Worm (Caenorhabditis elegans): ENCODE measurements around the gene sri-71.

DNA sequence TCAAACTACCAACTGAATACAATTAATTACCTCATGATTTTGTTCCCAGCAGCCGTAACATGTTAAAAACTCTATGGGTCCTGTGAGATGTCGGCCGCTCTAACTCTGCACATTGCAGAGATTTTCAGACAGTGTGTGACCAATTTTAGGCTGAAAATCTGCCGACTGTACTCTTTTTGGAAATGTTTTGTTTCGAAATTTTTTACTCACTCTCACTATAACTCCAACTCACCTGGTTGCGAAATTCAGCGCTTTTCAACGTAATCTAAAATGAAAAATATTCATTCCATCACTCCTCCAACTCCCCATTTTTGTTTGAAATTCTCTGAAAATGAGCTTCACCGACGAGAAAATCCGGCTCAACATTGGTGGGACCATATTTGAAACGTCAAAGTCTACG is 22.0 kb downstream of the sri-71 start, which contains the start of the genes F22E5.13 and F22E5.6:
- TF ChIP-seq arid-1 (GFP tag; conservative IDR thresholded peaks at IDR 0.05): no peak
- TF ChIP-seq dve-1 (tag; optimal IDR thresholded peaks at IDR 0.05; ENCODE audit: insufficient read depth): no peak
- TF ChIP-seq pha-4 (GFP tag; IDR thresholded peaks at IDR 0.05): no peak
- no peak for TF ChIP-seq pha-4 (tag; optimal IDR thresholded peaks at IDR 0.05)
